Fruit fly (Drosophila melanogaster) S2 (cell line): Measurements from ENCODE around the gene CG6686.
A peak's percentile ranks its signal among the peaks of the same experiment; 100 is the strongest.

ENCODE experiments used
- CG8478 ChIP-seq: fragments of >200 bp; optimal IDR thresholded peaks from 2 replicates; lab custom pipeline; 2018
- CTCF ChIP-seq, 2 experiments: fragments of >200 bp; optimal IDR thresholded peaks; 2 replicates each; lab custom pipeline; 2018

DNA sequence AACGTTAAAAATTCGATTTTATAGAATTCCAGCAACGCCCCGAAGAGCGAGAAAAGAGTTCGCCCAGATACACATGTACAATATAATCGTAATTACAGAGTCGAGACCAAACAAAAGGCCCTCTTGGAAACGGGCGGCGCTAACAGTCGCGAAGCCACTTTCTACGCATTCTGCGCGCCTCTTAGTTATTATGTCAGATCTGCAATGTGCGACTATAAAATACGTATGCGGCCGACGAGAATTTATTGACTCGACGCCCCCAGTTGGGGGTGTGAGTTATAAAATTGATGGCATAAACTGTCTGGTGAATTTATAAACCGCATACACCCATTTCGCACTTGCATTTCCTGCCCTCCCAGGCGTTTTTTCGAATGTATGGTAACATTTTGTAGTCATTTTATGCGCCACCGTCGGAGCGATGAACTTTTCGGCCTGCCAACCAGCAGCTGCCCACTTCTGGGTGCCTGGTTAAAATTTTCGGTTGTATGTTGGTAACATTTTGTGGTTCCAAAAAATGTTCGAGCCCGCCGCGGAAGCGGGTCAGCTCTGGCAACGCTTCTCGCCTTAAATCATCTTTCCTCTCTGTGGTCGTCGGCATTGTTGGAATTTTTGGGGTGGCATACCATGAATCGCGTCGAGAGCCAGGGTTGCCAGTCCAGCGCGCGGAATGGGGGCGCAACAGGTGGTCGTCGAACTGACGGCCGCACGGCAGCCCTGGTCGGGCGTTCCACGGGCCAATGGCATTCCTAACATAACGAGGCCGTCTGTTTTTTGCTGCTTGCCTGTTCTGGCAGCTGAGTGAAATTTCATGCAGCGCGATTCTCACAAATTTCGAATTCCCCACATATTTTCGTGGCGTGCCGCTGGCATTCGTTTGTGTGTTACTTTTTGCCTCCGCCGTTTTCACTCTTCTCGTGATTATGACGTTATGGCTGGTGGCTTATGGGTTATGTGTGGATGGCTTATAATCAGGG is 24.1 kb upstream of the CG6686 start:
- no peak for TF ChIP-seq CG8478 (lab: Kevin White, UChicago)
- TF ChIP-seq CTCF (optimal IDR thresholded peaks at IDR 0.05; lab: Kevin White, UChicago), result peak in 1 of 2 experiments; percentile 46
